Fruit fly (Drosophila melanogaster) whole organism, prepupa: Measurements from ENCODE around the gene CG43057.

ENCODE experiments used
- CG11294 ChIP-seq: fragments of 200-800 bp; sonication (Bioruptor generic); IDR thresholded peaks from 2 replicates; pipeline ENCODE4 v1.3.6; 2022; ENCODE audit warnings: missing biosample characterization, missing genetic modification characterization
- CG16779 ChIP-seq: fragments of 200-800 bp; sonication (Bioruptor generic); optimal IDR thresholded peaks from 3 replicates; lab custom pipeline; 2017; ENCODE audit warnings: missing biosample characterization, mild to moderate bottlenecking, missing genetic modification characterization
- CG6163 ChIP-seq: fragments of 200-800 bp; sonication (Bioruptor generic); IDR thresholded peaks from 3 replicates; pipeline ENCODE4 v1.3.6; 2022; ENCODE audit warnings: missing biosample characterization, missing genetic modification characterization
- Gug ChIP-seq: fragments of 200-800 bp; sonication (Bioruptor generic); IDR thresholded peaks from 2 replicates; pipeline ENCODE4 v1.3.6; 2022; ENCODE audit warnings: missing biosample characterization, missing genetic modification characterization
- Hr39 ChIP-seq: fragments of 200-800 bp; sonication (Bioruptor generic); optimal IDR thresholded peaks from 2 replicates; lab custom pipeline; 2016; ENCODE audit warnings: missing biosample characterization, missing genetic modification characterization
- Hr4 ChIP-seq: fragments of 200-800 bp; sonication (Bioruptor generic); optimal IDR thresholded peaks from 3 replicates; lab custom pipeline; 2016; ENCODE audit warnings: missing biosample characterization, missing genetic modification characterization
- Lpt ChIP-seq: fragments of 200-800 bp; sonication (Bioruptor generic); optimal IDR thresholded peaks from 3 replicates; lab custom pipeline; 2016; ENCODE audit warnings: missing biosample characterization, missing genetic modification characterization
- Smox ChIP-seq: fragments of 200-800 bp; sonication (Bioruptor generic); optimal IDR thresholded peaks from 3 replicates; lab custom pipeline; 2016; ENCODE audit warnings: missing biosample characterization, missing genetic modification characterization
- eg ChIP-seq: fragments of 200-800 bp; sonication (Bioruptor generic); IDR thresholded peaks from 3 replicates; pipeline ENCODE4 v1.3.6; 2022; ENCODE audit warnings: missing biosample characterization, missing genetic modification characterization
- fkh ChIP-seq: fragments of 200-800 bp; sonication (Bioruptor generic); optimal IDR thresholded peaks from 3 replicates; lab custom pipeline; 2017; ENCODE audit warnings: missing biosample characterization, mild to moderate bottlenecking, missing genetic modification characterization, moderate library complexity
- net ChIP-seq: fragments of 200-800 bp; sonication (Bioruptor generic); optimal IDR thresholded peaks from 3 replicates; lab custom pipeline; 2016; ENCODE audit warnings: missing biosample characterization, missing genetic modification characterization
- spab ChIP-seq: fragments of 200-800 bp; sonication (Bioruptor generic); optimal IDR thresholded peaks from 2 replicates; lab custom pipeline; 2017; ENCODE audit warnings: missing biosample characterization, mild to moderate bottlenecking, missing genetic modification characterization, missing genetic modification reagents

- TF ChIP-seq Hr39 (GFP tag; lab: Kevin White, UChicago) = no peak
- peak; percentile 51 for TF ChIP-seq fkh (GFP tag; lab: Kevin White, UChicago)
- TF ChIP-seq Lpt (GFP tag; lab: Kevin White, UChicago) = no peak
- TF ChIP-seq spab (GFP tag; lab: Kevin White, UChicago) = no peak
- no peak; the same call in 2 of the 3 replicates for TF ChIP-seq eg (GFP tag; lab: Robert Waterston, UW)
- no peak for TF ChIP-seq CG16779 (tag; lab: Kevin White, UChicago)
- no peak for TF ChIP-seq Smox (GFP tag; lab: Kevin White, UChicago)
- no peak for TF ChIP-seq Hr4
- no peak for TF ChIP-seq CG6163 (GFP tag; lab: Robert Waterston, UW)
- no peak for TF ChIP-seq Gug (GFP tag; lab: Robert Waterston, UW)
- no peak for TF ChIP-seq CG11294
- TF ChIP-seq net = no peak
These were observed 36.4 kb upstream of the CG43057 start for dm6 chr2L:8280225-8280624.
